Worm (Caenorhabditis elegans) whole organism, late embryonic: ENCODE results near the gene F55G11.2.

Experiments used
- C38D4.7 ChIP-seq: fragments of 200-800 bp; sonication (Bioruptor generic); optimal IDR thresholded peaks from 2 replicates; lab custom pipeline; 2018; ENCODE audit warnings: mild to moderate bottlenecking, missing genetic modification characterization, moderate library complexity, missing compliant biosample characterization
- ama-1 ChIP-seq: fragments of 150-350 bp; optimal IDR thresholded peaks from 2 replicates; lab custom pipeline; 2014
- ceh-22 ChIP-seq: sonication (generic microtip); optimal IDR thresholded peaks from 2 replicates; lab custom pipeline; 2017; ENCODE audit warnings: missing biosample characterization, missing genetic modification characterization
- dmd-4 ChIP-seq: sonication (generic microtip); optimal IDR thresholded peaks from 2 replicates; lab custom pipeline; 2016; ENCODE audit warnings: borderline replicate concordance, missing genetic modification characterization, missing compliant biosample characterization
- dve-1 ChIP-seq: sonication (generic microtip); optimal IDR thresholded peaks from 2 replicates; lab custom pipeline; 2017; ENCODE audit warnings: antibody characterized with exemption, mild to moderate bottlenecking, missing genetic modification characterization, missing compliant biosample characterization
- elt-2 ChIP-seq: sonication (generic microtip); optimal IDR thresholded peaks from 2 replicates; lab custom pipeline; 2016; ENCODE audit warnings: missing genetic modification reagents, missing genetic modification characterization, missing compliant biosample characterization
- nfya-1 ChIP-seq: sonication (generic microtip); optimal IDR thresholded peaks from 2 replicates; lab custom pipeline; 2017; ENCODE audit warnings: missing genetic modification characterization, mild to moderate bottlenecking, missing compliant biosample characterization, antibody characterized with exemption, moderate library complexity
- pqm-1 ChIP-seq: sonication (generic microtip); optimal IDR thresholded peaks from 2 replicates; lab custom pipeline; 2016; ENCODE audit warnings: missing genetic modification characterization, missing compliant biosample characterization

- TF ChIP-seq dmd-4 (tag; lab: Kevin White, UChicago) = no peak
- no peak for TF ChIP-seq C38D4.7 (GFP tag; lab: Kevin White, UChicago)
- no peak for TF ChIP-seq ama-1 (lab: Kevin White, UChicago)
- TF ChIP-seq dve-1 (tag; lab: Kevin White, UChicago) = no peak
- TF ChIP-seq elt-2 (tag; lab: Kevin White, UChicago) = no peak
- no peak for TF ChIP-seq pqm-1 (tag; lab: Kevin White, UChicago)
- TF ChIP-seq nfya-1 (tag; lab: Kevin White, UChicago) = no peak
- TF ChIP-seq ceh-22 (tag; lab: Kevin White, UChicago) = no peak
These were observed 47.7 kb upstream of the F55G11.2 start for ce11 chrIV:13016820-13017219.
